Worm (Caenorhabditis elegans): ENCODE data around the gene T04G9.6.

The T04G9.6 gene

ce11 chrX:806515-806914 is 21.8 kb upstream of the T04G9.6 start (continued):
- TF ChIP-seq madf-5 (GFP tag; IDR thresholded peaks at IDR 0.05) (peak; percentile 62 to 94; a peak in 2 of 4 replicates), ceh-32 (tag; optimal IDR thresholded peaks at IDR 0.05; ENCODE audit: poor library complexity) (peak; percentile 88), dmd-6 (GFP tag; IDR thresholded peaks at IDR 0.05) (peak; percentile 97), daf-16 (GFP tag; optimal IDR thresholded peaks at IDR 0.05) (peak; percentile 96 to 98), daf-16 (tag; optimal IDR thresholded peaks at IDR 0.05) (peak; percentile 97), cey-2 (tag; optimal IDR thresholded peaks at IDR 0.05; ENCODE audit: borderline replicate concordance, insufficient read depth) (peak; percentile 72), unc-130 (GFP tag; optimal IDR thresholded peaks at IDR 0.05) (no peak), lin-15B (tag; optimal IDR thresholded peaks at IDR 0.05) (peak; percentile 67), hlh-11 (tag; optimal IDR thresholded peaks at IDR 0.05) (peak; percentile 97), mes-2 (tag; optimal IDR thresholded peaks at IDR 0.05; ENCODE audit: poor library complexity, severe bottlenecking) (peak; percentile 98), Y48G9A.11 (GFP tag; IDR thresholded peaks at IDR 0.05) (no peak), vab-7 (GFP tag; IDR thresholded peaks at IDR 0.05) (peak; percentile 99), aly-2 (tag; optimal IDR thresholded peaks at IDR 0.05) (no peak), ceh-82 (tag; optimal IDR thresholded peaks at IDR 0.05) (peak; percentile 70), lin-13 (GFP tag; optimal IDR thresholded peaks at IDR 0.05) (peak; percentile 96), nhr-111 (GFP tag; optimal IDR thresholded peaks at IDR 0.05) (peak; percentile 72), hlh-30 (tag; optimal IDR thresholded peaks at IDR 0.05; ENCODE audit: insufficient read depth) (peak; percentile 93), mxl-2 (GFP tag; conservative IDR thresholded peaks at IDR 0.05) (peak; percentile 78), unc-39 (tag; optimal IDR thresholded peaks at IDR 0.05) (peak; percentile 17), spr-1 (tag; optimal IDR thresholded peaks at IDR 0.05) (peak; percentile 97), lir-3 (tag; optimal IDR thresholded peaks at IDR 0.05) (peak; percentile 91), F49E8.2 (tag; optimal IDR thresholded peaks at IDR 0.05; ENCODE audit: borderline replicate concordance) (no peak), fkh-10 (GFP tag; optimal IDR thresholded peaks at IDR 0.05) (peak; percentile 99), T26A8.4 (GFP tag; IDR thresholded peaks at IDR 0.05) (peak; percentile 99), ztf-11 (tag; optimal IDR thresholded peaks at IDR 0.05) (peak; percentile 82), arid-1 (GFP tag; conservative IDR thresholded peaks at IDR 0.05) (peak; percentile 92), madf-9 (GFP tag; conservative IDR thresholded peaks at IDR 0.05) (peak; percentile 96), aha-1 (tag) (peak; percentile 100), ceh-20 (GFP tag; IDR thresholded peaks at IDR 0.05) (peak; percentile 98), duxl-1 (tag; optimal IDR thresholded peaks at IDR 0.05; ENCODE audit: poor library complexity) (peak; percentile 99), Y75B8A.6 (GFP tag; IDR thresholded peaks at IDR 0.05) (peak; percentile 47; the same call in 1 of the 2 replicates), lin-1 (GFP tag; IDR thresholded peaks at IDR 0.05) (peak; percentile 95), unc-62 (GFP tag; optimal IDR thresholded peaks at IDR 0.05 in 1 of 2) (peak; percentile 60 to 99), unc-62 (tag; optimal IDR thresholded peaks at IDR 0.05) (no peak), nhr-102 (tag; optimal IDR thresholded peaks at IDR 0.05) (peak; percentile 99), ceh-28 (tag; optimal IDR thresholded peaks at IDR 0.05) (peak; percentile 83), mxl-3 (GFP tag; optimal IDR thresholded peaks at IDR 0.05) (peak; percentile 96), nhr-10 (tag; optimal IDR thresholded peaks at IDR 0.05) (peak; percentile 98), nhr-6 (tag; optimal IDR thresholded peaks at IDR 0.05) (peak; percentile 97), nhr-77 (tag; optimal IDR thresholded peaks at IDR 0.05) (peak; percentile 100), mdt-29 (GFP tag; IDR thresholded peaks at IDR 0.05) (peak; percentile 89), saeg-2 (GFP tag; IDR thresholded peaks at IDR 0.05) (peak; percentile 95), nhr-11 (tag; optimal IDR thresholded peaks at IDR 0.05) (peak; percentile 97), sdz-12 (GFP tag; optimal IDR thresholded peaks at IDR 0.05) (peak; percentile 48), nhr-41 (GFP tag; IDR thresholded peaks at IDR 0.05) (peak; percentile 70), zip-2 (tag; optimal IDR thresholded peaks at IDR 0.05) (peak; percentile 97), daf-12 (tag; optimal IDR thresholded peaks at IDR 0.05) (no peak), ztf-7 (tag; optimal IDR thresholded peaks at IDR 0.05) (peak; percentile 95), F10B5.3 (tag; optimal IDR thresholded peaks at IDR 0.05) (peak; percentile 97), lin-38 (GFP tag; IDR thresholded peaks at IDR 0.05) (peak; percentile 90), spr-3 (GFP tag; optimal IDR thresholded peaks at IDR 0.05) (peak; percentile 95)

Measured in whole organism, L4 larva.